Worm (Caenorhabditis elegans) whole organism, mixed stage, embryonic: ENCODE results near the gene str-248.

ENCODE experiments used
- sptf-1 ChIP-seq: sonication (generic microtip); optimal IDR thresholded peaks from 2 replicates; lab custom pipeline; 2017; ENCODE audit warnings: mild to moderate bottlenecking, missing genetic modification characterization, moderate library complexity, missing compliant biosample characterization
- unc-39 ChIP-seq: fragments of 150-350 bp; optimal IDR thresholded peaks from 2 replicates; lab custom pipeline; 2014; ENCODE audit warnings: missing biosample characterization, missing genetic modification characterization

- TF ChIP-seq unc-39 (tag; lab: Kevin White, UChicago) (no peak), sptf-1 (no peak)
Measured at ce11 chrV:15673707-15674106, 44.3 kb upstream of the str-248 start, which contains the start of gene nhr-51.
